Fruit fly (Drosophila melanogaster): ENCODE results near the gene Xport-A.

- TF ChIP-seq h (optimal IDR thresholded peaks at IDR 0.05) (no peak), psq (optimal IDR thresholded peaks at IDR 0.05) (no peak), Myc (optimal IDR thresholded peaks at IDR 0.05) (no peak), ttk (optimal IDR thresholded peaks at IDR 0.05) (no peak), Sin3A (optimal IDR thresholded peaks at IDR 0.05) (no peak), insv (optimal IDR thresholded peaks at IDR 0.05) (no peak)
Observed at dm6 chr3R:19948143-19948542, 32.9 kb upstream of the Xport-A start, which contains the start of gene CG4783.
